Worm (Caenorhabditis elegans) whole organism, early embryonic: ENCODE results near the gene math-33.

ENCODE experiments used
- ama-1 ChIP-seq: fragments of 150-350 bp; optimal IDR thresholded peaks from 2 replicates; lab custom pipeline; 2014
- ceh-13 ChIP-seq: fragments of 200-800 bp; sonication (Bioruptor generic); optimal IDR thresholded peaks from 2 replicates; lab custom pipeline; 2018; ENCODE audit warnings: mild to moderate bottlenecking, missing genetic modification characterization, missing compliant biosample characterization
- ceh-36 ChIP-seq: sonication (generic microtip); optimal IDR thresholded peaks from 2 replicates; lab custom pipeline; 2016; ENCODE audit warnings: missing genetic modification characterization, inconsistent platforms, missing compliant biosample characterization
- hmbx-1 ChIP-seq: sonication (generic microtip); optimal IDR thresholded peaks from 2 replicates; lab custom pipeline; 2016; ENCODE audit warnings: mild to moderate bottlenecking, missing genetic modification characterization, missing compliant biosample characterization
- scrt-1 ChIP-seq: fragments of 200-800 bp; sonication (Bioruptor generic); IDR thresholded peaks from 2 replicates; pipeline ENCODE4 v1.3.6; 2022; ENCODE audit warnings: missing genetic modification characterization, missing compliant biosample characterization
- tbx-37 ChIP-seq: fragments of 200-800 bp; sonication (Bioruptor generic); conservative IDR thresholded peaks from 2 replicates; pipeline ENCODE4 v1.3.6; 2022; ENCODE audit warnings: missing genetic modification reagents, missing genetic modification characterization, missing compliant biosample characterization

DNA sequence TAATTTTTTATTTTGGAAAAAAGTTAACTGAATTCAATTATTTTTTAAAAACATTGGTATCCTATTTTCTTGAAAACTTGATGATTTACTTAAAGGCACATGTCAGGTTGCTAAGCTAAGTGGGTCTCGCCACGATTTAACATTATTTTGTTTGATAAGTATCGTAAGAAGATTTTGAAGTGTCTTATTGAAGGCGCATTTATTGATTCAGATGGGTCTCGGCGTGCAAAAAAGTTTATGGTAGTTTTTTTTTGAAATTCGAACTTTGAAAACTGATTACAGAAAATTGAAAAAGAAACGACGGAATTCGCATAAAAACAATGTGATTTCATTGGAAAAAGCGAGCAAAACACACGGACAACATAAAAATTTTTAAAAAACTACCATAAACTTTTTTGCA, 30.7 kb upstream of the math-33 start:
- TF ChIP-seq ama-1 (no peak), tbx-37 (GFP tag; lab: Robert Waterston, UW) (no peak), scrt-1 (GFP tag; lab: Robert Waterston, UW) (no peak), ceh-13 (GFP tag; lab: Kevin White, UChicago) (no peak), ceh-36 (no peak), hmbx-1 (tag; lab: Kevin White, UChicago) (no peak)
